Worm (Caenorhabditis elegans) whole organism, L3 larva: ENCODE results near the gene srm-3.

Experiments
- R02D3.7 ChIP-seq: fragments of 150-350 bp; optimal IDR thresholded peaks from 2 replicates; lab custom pipeline; 2014; ENCODE audit warnings: missing biosample characterization, missing genetic modification characterization
- ama-1 ChIP-seq: fragments of 150-350 bp; optimal IDR thresholded peaks from 2 replicates; lab custom pipeline; 2018
- ceh-28 ChIP-seq: fragments of 150-350 bp; optimal IDR thresholded peaks from 2 replicates; lab custom pipeline; 2014; ENCODE audit warnings: missing biosample characterization, missing genetic modification reagents, missing genetic modification characterization
- ceh-82 ChIP-seq: fragments of 150-350 bp; optimal IDR thresholded peaks from 2 replicates; lab custom pipeline; 2014; ENCODE audit warnings: missing biosample characterization, missing genetic modification characterization
- ceh-9 ChIP-seq: sonication (generic microtip); optimal IDR thresholded peaks from 2 replicates; lab custom pipeline; 2018; ENCODE audit warnings: missing biosample characterization, missing genetic modification characterization
- daf-12 ChIP-seq: fragments of 150-350 bp; optimal IDR thresholded peaks from 2 replicates; lab custom pipeline; 2014; ENCODE audit warnings: missing biosample characterization, missing genetic modification reagents, missing genetic modification characterization
- egl-27 ChIP-seq: sonication (generic microtip); optimal IDR thresholded peaks from 4 replicates; lab custom pipeline; 2017; ENCODE audit warnings: missing biosample characterization, missing genetic modification reagents, missing genetic modification characterization
- egl-5 ChIP-seq: fragments of 150-350 bp; optimal IDR thresholded peaks from 2 replicates; lab custom pipeline; 2017; ENCODE audit warnings: missing biosample characterization, missing genetic modification reagents, missing genetic modification characterization, inconsistent platforms
- elt-2 ChIP-seq: sonication (generic microtip); optimal IDR thresholded peaks from 2 replicates; lab custom pipeline; 2016; ENCODE audit warnings: missing genetic modification reagents, mild to moderate bottlenecking, missing genetic modification characterization, missing compliant biosample characterization
- elt-3 ChIP-seq, 3 experiments: fragments of 150-350 bp in 1 of 3; sonication (generic microtip) in 2 of 3; optimal IDR thresholded peaks; 2 replicates in 2 of 3; 4 replicates in 1 of 3; lab custom pipeline; 2014 to 2017; ENCODE audit warnings: missing biosample characterization in 3 of 3, missing genetic modification characterization in 3 of 3
- eor-1 ChIP-seq, 2 experiments: fragments of 150-350 bp; optimal IDR thresholded peaks; 2 replicates each; lab custom pipeline; 2014 to 2018; ENCODE audit warnings: missing biosample characterization in 2 of 2, missing genetic modification characterization in 2 of 2
- fkh-10 ChIP-seq: sonication (generic microtip); optimal IDR thresholded peaks from 2 replicates; lab custom pipeline; 2017; ENCODE audit warnings: missing biosample characterization, missing genetic modification reagents, missing genetic modification characterization
- fos-1 ChIP-seq: fragments of 150-350 bp; optimal IDR thresholded peaks from 2 replicates; lab custom pipeline; 2014; ENCODE audit warnings: missing biosample characterization, missing genetic modification characterization
- hmg-11 ChIP-seq: sonication (generic microtip); optimal IDR thresholded peaks from 2 replicates; lab custom pipeline; 2016; ENCODE audit warnings: missing genetic modification characterization, missing compliant biosample characterization
- lin-15B ChIP-seq: fragments of 150-350 bp; optimal IDR thresholded peaks from 2 replicates; lab custom pipeline; 2014; ENCODE audit warnings: missing biosample characterization, missing genetic modification characterization
- lin-39 ChIP-seq: fragments of 150-350 bp; optimal IDR thresholded peaks from 2 replicates; lab custom pipeline; 2018; ENCODE audit warnings: missing biosample characterization, missing genetic modification reagents, missing genetic modification characterization
- lsy-12 ChIP-seq: sonication (generic microtip); optimal IDR thresholded peaks from 2 replicates; lab custom pipeline; 2016; ENCODE audit warnings: mild to moderate bottlenecking, missing genetic modification characterization, missing compliant biosample characterization
- mdl-1 ChIP-seq: fragments of 150-350 bp; optimal IDR thresholded peaks from 2 replicates; lab custom pipeline; 2014; ENCODE audit warnings: missing biosample characterization, missing genetic modification characterization
- mml-1 ChIP-seq: fragments of 150-350 bp; sonication (generic microtip); optimal IDR thresholded peaks from 3 replicates; lab custom pipeline; 2014; ENCODE audit warnings: missing biosample characterization, missing genetic modification characterization
- nfya-1 ChIP-seq: sonication (generic microtip); optimal IDR thresholded peaks from 2 replicates; lab custom pipeline; 2017; ENCODE audit warnings: missing genetic modification characterization, mild to moderate bottlenecking, missing compliant biosample characterization, antibody characterized with exemption, moderate library complexity; ENCODE audit not compliant: insufficient read depth
- nhr-11 ChIP-seq: fragments of 150-350 bp; optimal IDR thresholded peaks from 2 replicates; lab custom pipeline; 2014; ENCODE audit warnings: missing biosample characterization, missing genetic modification characterization
- nhr-12 ChIP-seq: fragments of 150-350 bp; optimal IDR thresholded peaks from 2 replicates; lab custom pipeline; 2014; ENCODE audit warnings: missing biosample characterization, missing genetic modification characterization
- nhr-23 ChIP-seq: fragments of 150-350 bp; optimal IDR thresholded peaks from 2 replicates; lab custom pipeline; 2014; ENCODE audit warnings: missing biosample characterization, missing genetic modification reagents, missing genetic modification characterization
- nhr-237 ChIP-seq: fragments of 150-350 bp; optimal IDR thresholded peaks from 2 replicates; lab custom pipeline; 2014; ENCODE audit warnings: missing biosample characterization, missing genetic modification characterization
- nhr-25 ChIP-seq: sonication (generic microtip); optimal IDR thresholded peaks from 2 replicates; lab custom pipeline; 2017; ENCODE audit warnings: missing biosample characterization, missing genetic modification characterization
- nhr-28 ChIP-seq: fragments of 150-350 bp; optimal IDR thresholded peaks from 2 replicates; lab custom pipeline; 2014; ENCODE audit warnings: missing biosample characterization, missing genetic modification characterization
- nhr-67 ChIP-seq: fragments of 150-350 bp; optimal IDR thresholded peaks from 2 replicates; lab custom pipeline; 2014; ENCODE audit warnings: missing biosample characterization, missing genetic modification characterization
- nhr-76 ChIP-seq: fragments of 150-350 bp; sonication (generic microtip); optimal IDR thresholded peaks from 5 replicates; lab custom pipeline; 2014; ENCODE audit warnings: missing biosample characterization, missing genetic modification characterization
- nhr-77 ChIP-seq: fragments of 150-350 bp; optimal IDR thresholded peaks from 2 replicates; lab custom pipeline; 2014; ENCODE audit warnings: missing biosample characterization, missing genetic modification characterization
- pha-4 ChIP-seq: fragments of 150-350 bp; optimal IDR thresholded peaks from 2 replicates; lab custom pipeline; 2014; ENCODE audit warnings: missing biosample characterization, missing genetic modification reagents, missing genetic modification characterization
- pqm-1 ChIP-seq: fragments of 150-350 bp; optimal IDR thresholded peaks from 2 replicates; lab custom pipeline; 2017; ENCODE audit warnings: missing biosample characterization, missing genetic modification characterization, inconsistent platforms
- sea-2 ChIP-seq: fragments of 150-350 bp; sonication (generic microtip); optimal IDR thresholded peaks from 4 replicates; lab custom pipeline; 2014; ENCODE audit warnings: missing biosample characterization, missing genetic modification reagents, missing genetic modification characterization
- skn-1 ChIP-seq: fragments of 150-350 bp; optimal IDR thresholded peaks from 2 replicates; lab custom pipeline; 2014; ENCODE audit warnings: missing biosample characterization, missing genetic modification characterization
- unc-39 ChIP-seq: sonication (generic microtip); optimal IDR thresholded peaks from 4 replicates; lab custom pipeline; 2017; ENCODE audit warnings: missing biosample characterization, missing genetic modification characterization
- unc-62 ChIP-seq: fragments of 150-350 bp; sonication (generic microtip); optimal IDR thresholded peaks from 4 replicates; lab custom pipeline; 2014; ENCODE audit warnings: missing biosample characterization, missing genetic modification reagents, missing genetic modification characterization
- ztf-11 ChIP-seq: fragments of 150-350 bp; optimal IDR thresholded peaks from 2 replicates; lab custom pipeline; 2014; ENCODE audit warnings: missing biosample characterization, missing genetic modification characterization

The srm-3 gene

ce11 chrIV:9643188-9643587, 5.6 kb upstream of the srm-3 start, which contains the start of gene degl-2:
degl-2 (plus strand) TSS chrIV:9643488.
- TF ChIP-seq fos-1 (tag; lab: Kevin White, UChicago): no peak
- no peak for TF ChIP-seq elt-3 (tag; optimal IDR thresholded peaks at IDR 0.05; lab: Kevin White, UChicago)
- no peak for TF ChIP-seq nhr-76

ce11 chrIV:9647789-9648361, 907 bp upstream of the srm-3 start, which contains the start of gene amph-1:
amph-1 (minus strand) TSS chrIV:9647873.
- TF ChIP-seq lin-39 (tag; lab: Kevin White, UChicago): peak; percentile 17
- no peak for TF ChIP-seq ceh-82 (tag; lab: Kevin White, UChicago)
- peak; percentile 81 for TF ChIP-seq nhr-23 (tag; lab: Kevin White, UChicago)
- peak; percentile 70 for TF ChIP-seq nfya-1 (tag; lab: Kevin White, UChicago)
- TF ChIP-seq hmg-11 (tag; lab: Kevin White, UChicago): peak; percentile 66
- peak; percentile 21 for TF ChIP-seq nhr-25
- TF ChIP-seq pqm-1 (tag; lab: Kevin White, UChicago): peak; percentile 17
- no peak for TF ChIP-seq ama-1 (lab: Kevin White, UChicago)
- TF ChIP-seq ztf-11 (tag; lab: Kevin White, UChicago): no peak
- TF ChIP-seq lin-15B (tag; lab: Kevin White, UChicago): no peak
- no peak for TF ChIP-seq eor-1 (tag; optimal IDR thresholded peaks at IDR 0.05; lab: Kevin White, UChicago)
- TF ChIP-seq nhr-67 (tag; lab: Kevin White, UChicago): no peak
- TF ChIP-seq R02D3.7 (tag; lab: Kevin White, UChicago): no peak
- TF ChIP-seq fos-1 (tag; lab: Kevin White, UChicago): no peak
- TF ChIP-seq ceh-28: peak; percentile 52
- TF ChIP-seq unc-62 (GFP tag; lab: Kevin White, UChicago): no peak
- peak; percentile 45 for TF ChIP-seq elt-2 (tag; lab: Kevin White, UChicago)
- TF ChIP-seq pha-4 (tag; lab: Kevin White, UChicago): peak; percentile 8
- TF ChIP-seq elt-3 (tag; optimal IDR thresholded peaks at IDR 0.05; lab: Kevin White, UChicago): peak in 1 of 3 experiments; percentile 2
- TF ChIP-seq nhr-76: no peak
- TF ChIP-seq egl-5 (tag; lab: Kevin White, UChicago): no peak
- no peak for TF ChIP-seq sea-2 (GFP tag; lab: Kevin White, UChicago)

ce11 chrIV:9651234-9651633, 2.5 kb downstream of the srm-3 start, which contains the start of gene chca-1:
chca-1 (plus strand) TSS chrIV:9651394.
- TF ChIP-seq ceh-82 (tag; lab: Kevin White, UChicago) (no peak), egl-5 (tag; lab: Kevin White, UChicago) (no peak), lsy-12 (tag; lab: Kevin White, UChicago) (no peak), nhr-28 (tag; lab: Kevin White, UChicago) (no peak), skn-1 (peak; percentile 63), unc-39 (tag; lab: Kevin White, UChicago) (no peak), fkh-10 (GFP tag; lab: Kevin White, UChicago) (no peak), ceh-9 (tag; lab: Kevin White, UChicago) (no peak), unc-62 (GFP tag; lab: Kevin White, UChicago) (no peak), nhr-12 (tag; lab: Kevin White, UChicago) (no peak), eor-1 (tag; optimal IDR thresholded peaks at IDR 0.05; lab: Kevin White, UChicago) (no peak), sea-2 (GFP tag; lab: Kevin White, UChicago) (no peak), egl-27 (tag; lab: Kevin White, UChicago) (no peak), daf-12 (tag; lab: Kevin White, UChicago) (no peak), nhr-237 (tag; lab: Kevin White, UChicago) (no peak), R02D3.7 (tag; lab: Kevin White, UChicago) (no peak), nhr-76 (no peak), mdl-1 (tag; lab: Kevin White, UChicago) (no peak), nhr-67 (tag; lab: Kevin White, UChicago) (no peak), elt-2 (tag; lab: Kevin White, UChicago) (peak; percentile 97), ceh-28 (no peak), nhr-11 (no peak), mml-1 (tag; lab: Kevin White, UChicago) (no peak), lin-39 (tag; lab: Kevin White, UChicago) (no peak), nhr-77 (tag; lab: Kevin White, UChicago) (no peak), pqm-1 (tag; lab: Kevin White, UChicago) (peak; percentile 89), ama-1 (lab: Kevin White, UChicago) (no peak), pha-4 (tag; lab: Kevin White, UChicago) (peak; percentile 9)
